Fruit fly (Drosophila melanogaster) whole organism, embryonic: Measurements from ENCODE around the gene simj.

Experiments
- Abd-B ChIP-seq: fragments of 200-800 bp; sonication (Bioruptor generic); optimal IDR thresholded peaks from 2 replicates; lab custom pipeline; 2018; ENCODE audit warnings: missing biosample characterization, mild to moderate bottlenecking, missing genetic modification characterization, moderate library complexity
- CG12299 ChIP-seq: fragments of 200-800 bp; sonication (Bioruptor generic); optimal IDR thresholded peaks from 2 replicates; lab custom pipeline; 2018; ENCODE audit warnings: missing biosample characterization, mild to moderate bottlenecking, missing genetic modification characterization
- CG12391 ChIP-seq: fragments of 200-800 bp; sonication (Bioruptor generic); optimal IDR thresholded peaks from 3 replicates; lab custom pipeline; 2018; ENCODE audit warnings: missing biosample characterization, mild to moderate bottlenecking, missing genetic modification characterization, moderate library complexity
- CG15073 ChIP-seq: fragments of 200-800 bp; sonication (Bioruptor generic); optimal IDR thresholded peaks from 2 replicates; lab custom pipeline; 2016; ENCODE audit warnings: missing biosample characterization, missing genetic modification characterization
- CG15514 ChIP-seq: fragments of 200-800 bp; sonication (Bioruptor generic); optimal IDR thresholded peaks from 3 replicates; lab custom pipeline; 2017; ENCODE audit warnings: missing biosample characterization, missing genetic modification characterization, mild to moderate bottlenecking, moderate library complexity, missing genetic modification reagents
- CG15696 ChIP-seq: fragments of 200-800 bp; sonication (Bioruptor generic); optimal IDR thresholded peaks from 2 replicates; lab custom pipeline; 2019; ENCODE audit warnings: missing biosample characterization, mild to moderate bottlenecking, missing genetic modification characterization, moderate library complexity
- CG1603 ChIP-seq: fragments of 200-800 bp; sonication (Bioruptor generic); optimal IDR thresholded peaks from 2 replicates; lab custom pipeline; 2019; ENCODE audit warnings: missing biosample characterization, mild to moderate bottlenecking, missing genetic modification characterization, moderate library complexity
- CG17361 ChIP-seq: fragments of 200-800 bp; sonication (Bioruptor generic); IDR thresholded peaks from 3 replicates; pipeline ENCODE4 v1.3.6; 2022; ENCODE audit warnings: missing biosample characterization, missing genetic modification characterization
- CG2889 ChIP-seq: fragments of 200-800 bp; sonication (Bioruptor generic); IDR thresholded peaks from 3 replicates; pipeline ENCODE4 v1.3.6; 2022; ENCODE audit warnings: missing biosample characterization, missing genetic modification characterization
- CG3281 ChIP-seq: fragments of 200-800 bp; sonication (Bioruptor generic); optimal IDR thresholded peaks from 3 replicates; lab custom pipeline; 2017; ENCODE audit warnings: missing biosample characterization, mild to moderate bottlenecking, missing genetic modification characterization
- CG3407 ChIP-seq: fragments of 200-800 bp; sonication (Bioruptor generic); optimal IDR thresholded peaks from 2 replicates; lab custom pipeline; 2018; ENCODE audit warnings: missing biosample characterization, mild to moderate bottlenecking, missing genetic modification characterization
- CG5180 ChIP-seq: fragments of 200-800 bp; sonication (Bioruptor generic); optimal IDR thresholded peaks from 3 replicates; lab custom pipeline; 2017; ENCODE audit warnings: missing biosample characterization, missing genetic modification characterization, mild to moderate bottlenecking, moderate library complexity, missing genetic modification reagents
- CG6813 ChIP-seq: fragments of 200-800 bp; sonication (Bioruptor generic); optimal IDR thresholded peaks from 2 replicates; lab custom pipeline; 2017; ENCODE audit warnings: missing biosample characterization, missing genetic modification characterization, mild to moderate bottlenecking, moderate library complexity, missing genetic modification reagents
- CG8089 ChIP-seq: fragments of 200-800 bp; sonication (Bioruptor generic); optimal IDR thresholded peaks from 3 replicates; lab custom pipeline; 2016; ENCODE audit warnings: missing biosample characterization, missing genetic modification characterization
- CG8478 ChIP-seq: fragments of >200 bp; optimal IDR thresholded peaks from 2 replicates; lab custom pipeline; 2018
- CG9215 ChIP-seq: fragments of 200-800 bp; sonication (Bioruptor generic); IDR thresholded peaks from 2 replicates; pipeline ENCODE4 v1.3.6; 2022; ENCODE audit warnings: missing biosample characterization, missing genetic modification characterization
- CG9727 ChIP-seq: fragments of 200-800 bp; sonication (Bioruptor generic); optimal IDR thresholded peaks from 3 replicates; lab custom pipeline; 2017; ENCODE audit warnings: missing biosample characterization, mild to moderate bottlenecking, missing genetic modification characterization
- CG9817 ChIP-seq: fragments of 200-800 bp; sonication (Bioruptor generic); optimal IDR thresholded peaks from 2 replicates; lab custom pipeline; 2018; ENCODE audit warnings: missing biosample characterization, mild to moderate bottlenecking, missing genetic modification characterization, moderate library complexity
- CG9876 ChIP-seq: fragments of 200-800 bp; sonication (Bioruptor generic); optimal IDR thresholded peaks from 2 replicates; lab custom pipeline; 2016; ENCODE audit warnings: missing biosample characterization, missing genetic modification characterization
- CoRest ChIP-seq: fragments of 200-800 bp; sonication (Bioruptor generic); optimal IDR thresholded peaks from 3 replicates; lab custom pipeline; 2018; ENCODE audit warnings: missing biosample characterization, mild to moderate bottlenecking, missing genetic modification characterization, moderate library complexity
- Dip3 ChIP-seq: fragments of 200-800 bp; sonication (Bioruptor generic); optimal IDR thresholded peaks from 3 replicates; lab custom pipeline; 2016; ENCODE audit warnings: missing biosample characterization, missing genetic modification characterization
- Doc2 ChIP-seq: fragments of 200-800 bp; sonication (Bioruptor generic); IDR thresholded peaks from 2 replicates; pipeline ENCODE4 v1.3.6; 2022; ENCODE audit warnings: missing biosample characterization, missing genetic modification characterization
- Dp ChIP-seq: fragments of 200-800 bp; sonication (Bioruptor generic); optimal IDR thresholded peaks from 2 replicates; lab custom pipeline; 2018; ENCODE audit warnings: missing biosample characterization, mild to moderate bottlenecking, missing genetic modification characterization, moderate library complexity
- Eip74EF ChIP-seq, 2 experiments: fragments of 200-800 bp in 1 of 2; fragments of >200 bp in 1 of 2; sonication (Bioruptor generic) in 1 of 2; optimal IDR thresholded peaks; 2 replicates each; lab custom pipeline; 2017 to 2019; ENCODE audit warnings: missing biosample characterization in 2 of 2, missing genetic modification characterization in 2 of 2, mild to moderate bottlenecking in 1 of 2, moderate library complexity in 1 of 2
- HLH3B ChIP-seq: fragments of 200-800 bp; sonication (Bioruptor generic); IDR thresholded peaks from 2 replicates; pipeline ENCODE4 v1.3.6; 2022; ENCODE audit warnings: missing biosample characterization, missing genetic modification characterization
- HLH4C ChIP-seq: fragments of 200-800 bp; sonication (Bioruptor generic); IDR thresholded peaks from 3 replicates; pipeline ENCODE4 v1.3.6; 2022; ENCODE audit warnings: missing biosample characterization, missing genetic modification characterization; ENCODE audit not compliant: partially characterized antibody
- HLHmδ ChIP-seq: fragments of 200-800 bp; sonication (Bioruptor generic); optimal IDR thresholded peaks from 2 replicates; lab custom pipeline; 2018; ENCODE audit warnings: missing biosample characterization, mild to moderate bottlenecking, missing genetic modification characterization, moderate library complexity
- HmgZ ChIP-seq: fragments of 200-800 bp; sonication (Bioruptor generic); optimal IDR thresholded peaks from 2 replicates; lab custom pipeline; 2018; ENCODE audit warnings: missing biosample characterization, mild to moderate bottlenecking, missing genetic modification characterization
- Hmx ChIP-seq: fragments of 200-800 bp; sonication (Bioruptor generic); optimal IDR thresholded peaks from 2 replicates; lab custom pipeline; 2016; ENCODE audit warnings: missing biosample characterization, missing genetic modification characterization
- Hr51 ChIP-seq, 2 experiments: fragments of 200-800 bp; sonication (Bioruptor generic); optimal IDR thresholded peaks; 2 replicates in 1 of 2; 3 replicates in 1 of 2; lab custom pipeline; 2016 to 2018; ENCODE audit warnings: missing biosample characterization in 2 of 2, missing genetic modification characterization in 2 of 2, mild to moderate bottlenecking in 1 of 2, moderate library complexity in 1 of 2
- Mad ChIP-seq: fragments of 200-800 bp; sonication (Bioruptor generic); optimal IDR thresholded peaks from 2 replicates; lab custom pipeline; 2016; ENCODE audit warnings: missing biosample characterization, missing genetic modification characterization
- Tbp ChIP-seq: fragments of >200 bp; optimal IDR thresholded peaks from 2 replicates; lab custom pipeline; 2018; ENCODE audit warnings: missing biosample characterization, missing genetic modification characterization
- Usf ChIP-seq: fragments of 200-800 bp; sonication (Bioruptor generic); optimal IDR thresholded peaks from 2 replicates; lab custom pipeline; 2017; ENCODE audit warnings: missing genotype, missing biosample characterization, missing genetic modification characterization
- Xbp1 ChIP-seq: fragments of 200-800 bp; sonication (Bioruptor generic); optimal IDR thresholded peaks from 3 replicates; lab custom pipeline; 2016; ENCODE audit warnings: missing biosample characterization, mild to moderate bottlenecking, missing genetic modification characterization
- ase ChIP-seq: fragments of 200-800 bp; sonication (Bioruptor generic); IDR thresholded peaks from 3 replicates; pipeline ENCODE4 v1.3.6; 2022; ENCODE audit warnings: missing biosample characterization, missing genetic modification characterization
- croc ChIP-seq: fragments of 200-800 bp; sonication (Bioruptor generic); conservative IDR thresholded peaks from 3 replicates; pipeline ENCODE4 v1.3.6; 2022; ENCODE audit warnings: missing biosample characterization, missing genetic modification characterization
- ems ChIP-seq: fragments of 200-800 bp; sonication (Bioruptor generic); optimal IDR thresholded peaks from 3 replicates; lab custom pipeline; 2016; ENCODE audit warnings: missing biosample characterization, missing genetic modification characterization
- eve ChIP-seq, 2 experiments: fragments of >200 bp; optimal IDR thresholded peaks; 2 replicates each; lab custom pipeline; 2017; ENCODE audit warnings: missing biosample characterization in 2 of 2, missing genetic modification characterization in 2 of 2
- eyg ChIP-seq: fragments of 200-800 bp; sonication (Bioruptor generic); optimal IDR thresholded peaks from 3 replicates; lab custom pipeline; 2016; ENCODE audit warnings: missing biosample characterization, missing genetic modification characterization
- gcm2 ChIP-seq: fragments of 200-800 bp; sonication (Bioruptor generic); optimal IDR thresholded peaks from 2 replicates; lab custom pipeline; 2016; ENCODE audit warnings: missing biosample characterization, missing genetic modification characterization
- grn ChIP-seq: fragments of 200-800 bp; sonication (Bioruptor generic); optimal IDR thresholded peaks from 3 replicates; lab custom pipeline; 2017; ENCODE audit warnings: missing biosample characterization, missing genetic modification characterization
- kay ChIP-seq: fragments of 200-800 bp; sonication (Bioruptor generic); optimal IDR thresholded peaks from 2 replicates; lab custom pipeline; 2016; ENCODE audit warnings: missing biosample characterization, missing genetic modification characterization
- lbe ChIP-seq: fragments of 200-800 bp; sonication (Bioruptor generic); optimal IDR thresholded peaks from 2 replicates; lab custom pipeline; 2016; ENCODE audit warnings: missing biosample characterization, mild to moderate bottlenecking, missing genetic modification characterization
- mirr ChIP-seq: fragments of 200-800 bp; sonication (Bioruptor generic); optimal IDR thresholded peaks from 3 replicates; lab custom pipeline; 2018; ENCODE audit warnings: missing biosample characterization, mild to moderate bottlenecking, missing genetic modification characterization
- pho ChIP-seq: fragments of 200-800 bp; sonication (Bioruptor generic); optimal IDR thresholded peaks from 2 replicates; lab custom pipeline; 2016; ENCODE audit warnings: missing biosample characterization, missing genetic modification characterization
- psq ChIP-seq: fragments of 200-800 bp; sonication (Bioruptor generic); optimal IDR thresholded peaks from 2 replicates; lab custom pipeline; 2017; ENCODE audit warnings: missing biosample characterization, missing genetic modification characterization
- sens-2 ChIP-seq: fragments of 200-800 bp; sonication (Bioruptor generic); IDR thresholded peaks from 2 replicates; pipeline ENCODE4 v1.3.6; 2022; ENCODE audit warnings: missing biosample characterization, missing genetic modification characterization
- seq ChIP-seq: fragments of 200-800 bp; sonication (Bioruptor generic); IDR thresholded peaks from 2 replicates; pipeline ENCODE4 v1.3.6; 2022; ENCODE audit warnings: missing biosample characterization, missing genetic modification characterization
- zfh1 ChIP-seq: fragments of 200-800 bp; sonication (Bioruptor generic); IDR thresholded peaks from 3 replicates; pipeline ENCODE4 v1.3.6; 2022; ENCODE audit warnings: missing biosample characterization, missing genetic modification characterization

The simj gene

DNA sequence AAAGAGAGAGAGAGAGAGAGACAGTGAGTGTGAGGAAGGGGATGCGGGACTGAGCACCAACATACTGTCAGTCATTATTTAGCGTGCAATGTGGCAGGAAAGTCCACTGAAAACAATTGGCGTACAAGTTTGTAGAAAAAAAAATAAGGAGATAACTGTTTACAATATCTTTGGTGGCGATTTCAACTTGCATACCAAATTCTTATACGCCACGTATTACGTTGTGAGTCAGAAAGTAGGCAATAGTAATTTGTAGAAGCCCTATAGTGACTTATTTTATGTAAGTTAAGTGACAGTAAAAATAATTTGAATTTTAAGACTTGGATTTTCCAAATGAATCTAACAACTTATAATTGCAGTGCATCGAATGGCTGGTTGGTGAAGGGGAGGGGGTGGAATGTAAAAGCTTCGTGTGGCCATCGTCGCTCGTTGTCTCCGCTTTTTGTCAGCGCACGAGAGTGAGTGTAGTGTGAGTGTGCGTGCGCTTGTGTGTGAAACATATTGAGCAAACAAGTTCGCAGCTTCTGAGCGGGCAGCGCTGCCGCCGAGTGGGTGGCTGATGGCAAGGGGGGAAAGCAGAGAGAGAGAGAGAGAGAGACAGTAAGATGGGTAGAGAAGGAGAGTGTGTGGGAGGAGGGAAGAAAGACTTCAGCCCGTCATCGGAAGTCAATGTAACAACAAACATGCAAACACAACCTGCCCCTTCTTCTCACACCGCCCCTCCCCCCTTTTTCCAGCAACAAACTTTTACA lies 75.3 kb downstream of the simj start (continued):
- TF ChIP-seq ems (peak; percentile 92), Dip3 (GFP tag; lab: Kevin White, UChicago) (peak; percentile 86), CG3407 (peak; percentile 78), seq (GFP tag; lab: Robert Waterston, UW) (peak; percentile 86), Eip74EF (GFP tag; optimal IDR thresholded peaks at IDR 0.05; lab: Kevin White, UChicago) (peak in 1 of 2 experiments; percentile 87), CG2889 (GFP tag; lab: Robert Waterston, UW) (peak; percentile 72; the same call in 2 of the 3 replicates), CG12299 (tag; lab: Kevin White, UChicago) (peak; percentile 50), CG3281 (GFP tag; lab: Kevin White, UChicago) (peak; percentile 96), CG9215 (GFP tag; lab: Robert Waterston, UW) (peak; percentile 88), grn (GFP tag; lab: Kevin White, UChicago) (peak; percentile 67), Doc2 (GFP tag; lab: Robert Waterston, UW) (no peak; the same call in 1 of the 2 replicates), sens-2 (GFP tag; lab: Robert Waterston, UW) (no peak), ase (GFP tag; lab: Robert Waterston, UW) (peak; percentile 96), Hr51 (GFP tag; optimal IDR thresholded peaks at IDR 0.05; lab: Kevin White, UChicago) (peak; percentile 65 to 93), kay (GFP tag; lab: Kevin White, UChicago) (peak; percentile 87), Usf (GFP tag; lab: Kevin White, UChicago) (peak; percentile 69), CG17361 (GFP tag; lab: Robert Waterston, UW) (peak; percentile 92), Mad (peak; percentile 84), Hmx (GFP tag; lab: Kevin White, UChicago) (peak; percentile 77), Xbp1 (GFP tag; lab: Kevin White, UChicago) (peak; percentile 89), CG6813 (peak; percentile 88), CG9727 (GFP tag; lab: Kevin White, UChicago) (peak; percentile 95), HLHmδ (GFP tag; lab: Kevin White, UChicago) (peak; percentile 38), CG9817 (peak; percentile 83), psq (peak; percentile 43), croc (GFP tag; lab: Robert Waterston, UW) (peak; percentile 89), HmgZ (tag; lab: Kevin White, UChicago) (peak; percentile 80), eve (GFP tag; optimal IDR thresholded peaks at IDR 0.05; lab: Kevin White, UChicago) (peak in 1 of 2 experiments; percentile 99), lbe (GFP tag; lab: Kevin White, UChicago) (peak; percentile 83), CG12391 (peak; percentile 90), Tbp (GFP tag; lab: Kevin White, UChicago) (no peak), CoRest (tag; lab: Kevin White, UChicago) (peak; percentile 93), CG8089 (peak; percentile 84), CG1603 (tag; lab: Kevin White, UChicago) (peak; percentile 46), CG15514 (GFP tag; lab: Kevin White, UChicago) (peak; percentile 88), CG9876 (peak; percentile 83), Abd-B (GFP tag; lab: Kevin White, UChicago) (peak; percentile 95), HLH4C (GFP tag; lab: Robert Waterston, UW) (no peak), CG5180 (GFP tag; lab: Kevin White, UChicago) (peak; percentile 97), Dp (GFP tag; lab: Kevin White, UChicago) (no peak), CG15696 (tag; lab: Kevin White, UChicago) (peak; percentile 47), eyg (peak; percentile 95), HLH3B (GFP tag; lab: Robert Waterston, UW) (peak; percentile 94), pho (peak; percentile 95), zfh1 (GFP tag; lab: Robert Waterston, UW) (peak; percentile 97), gcm2 (GFP tag; lab: Kevin White, UChicago) (peak; percentile 68), CG15073 (GFP tag; lab: Kevin White, UChicago) (peak; percentile 43), mirr (GFP tag; lab: Kevin White, UChicago) (peak; percentile 66), CG8478 (lab: Kevin White, UChicago) (peak; percentile 92)
